Fruit fly (Drosophila melanogaster) whole organism, embryonic: ENCODE results near the gene SdicC.
"Not testable (repeated sequence)": the region's sequence is repeated elsewhere in the genome, so short reads cannot be mapped to it uniquely, and the experiment has no call there.

ENCODE experiments used
- CG12236 ChIP-seq: fragments of 200-800 bp; sonication (Bioruptor generic); optimal IDR thresholded peaks from 2 replicates; lab custom pipeline; 2016; ENCODE audit warnings: missing biosample characterization, missing genetic modification characterization
- CG32767 ChIP-seq: fragments of 200-800 bp; sonication (Bioruptor generic); IDR thresholded peaks from 2 replicates; pipeline ENCODE4 v1.3.6; 2022; ENCODE audit warnings: missing biosample characterization, missing genetic modification characterization
- Nf-YC ChIP-seq: fragments of 200-800 bp; optimal IDR thresholded peaks from 3 replicates; lab custom pipeline; 2019; ENCODE audit warnings: missing biosample characterization, mild to moderate bottlenecking, missing genetic modification characterization, moderate library complexity
- NfI ChIP-seq: fragments of 200-800 bp; sonication (Bioruptor generic); optimal IDR thresholded peaks from 3 replicates; lab custom pipeline; 2018; ENCODE audit warnings: missing biosample characterization, mild to moderate bottlenecking, missing genetic modification characterization, moderate library complexity
- cas ChIP-seq: fragments of 200-800 bp; sonication (Bioruptor generic); IDR thresholded peaks from 2 replicates; pipeline ENCODE4 v1.3.6; 2022; ENCODE audit warnings: missing biosample characterization, missing genetic modification characterization
- chif ChIP-seq, 2 experiments: fragments of 200-800 bp; sonication (Bioruptor generic); optimal IDR thresholded peaks; 3 replicates each; lab custom pipeline; 2016; ENCODE audit warnings: missing biosample characterization in 2 of 2, missing genetic modification characterization in 2 of 2
- fd96Cb ChIP-seq: fragments of 200-800 bp; sonication (Bioruptor generic); optimal IDR thresholded peaks from 2 replicates; lab custom pipeline; 2018; ENCODE audit warnings: missing biosample characterization, mild to moderate bottlenecking, missing genetic modification characterization, moderate library complexity
- p53 ChIP-seq: fragments of 200-800 bp; sonication (Bioruptor generic); optimal IDR thresholded peaks from 2 replicates; lab custom pipeline; 2016; ENCODE audit warnings: missing biosample characterization, missing genetic modification characterization
- pan ChIP-seq, 4 experiments: fragments of >200 bp in 3 of 4; fragments of 200-800 bp in 1 of 4; sonication (Bioruptor generic) in 1 of 4; optimal IDR thresholded peaks in 3 of 4; IDR thresholded peaks in 1 of 4; 2 replicates each; pipeline versions ENCODE4 v1.3.6 to Lab custom; 2017 to 2022; ENCODE audit warnings: missing biosample characterization in 2 of 4, missing genetic modification characterization in 2 of 4, mixed read lengths in 1 of 4
- pros ChIP-seq: fragments of 200-800 bp; sonication (Bioruptor generic); optimal IDR thresholded peaks from 3 replicates; lab custom pipeline; 2019; ENCODE audit warnings: missing biosample characterization, mild to moderate bottlenecking, missing genetic modification characterization, moderate library complexity
- seq ChIP-seq: fragments of 200-800 bp; sonication (Bioruptor generic); IDR thresholded peaks from 2 replicates; pipeline ENCODE4 v1.3.6; 2022; ENCODE audit warnings: missing biosample characterization, missing genetic modification characterization
- tll ChIP-seq, 2 experiments: fragments of 200-800 bp in 1 of 2; fragments of >200 bp in 1 of 2; sonication (Bioruptor generic) in 1 of 2; optimal IDR thresholded peaks; 2 replicates each; lab custom pipeline; 2017 to 2019; ENCODE audit warnings: missing biosample characterization in 2 of 2, missing genetic modification characterization in 2 of 2, mild to moderate bottlenecking in 1 of 2, moderate library complexity in 1 of 2

DNA sequence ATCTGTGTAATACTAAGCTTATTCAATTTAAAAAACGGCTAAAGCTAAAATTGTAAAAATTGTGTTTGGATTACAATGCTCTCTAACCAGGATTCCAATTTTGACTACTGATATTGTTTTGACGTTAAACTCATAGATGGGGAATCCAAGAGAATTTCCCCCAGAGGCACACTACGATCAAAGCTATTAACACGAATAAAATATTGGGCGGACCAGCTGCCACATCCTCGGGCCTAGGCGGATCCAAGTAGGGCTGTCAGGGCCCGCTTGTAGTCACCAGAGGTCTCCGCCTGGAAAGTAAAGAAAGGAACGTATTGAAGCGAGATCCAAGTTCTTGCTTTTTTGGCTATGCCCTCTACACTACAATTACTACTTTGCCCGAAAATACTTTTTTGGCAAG, 22.9 kb downstream of the SdicC start, which contains the start of gene Sdic3:
- TF ChIP-seq cas; CG12236; p53; pros (GFP tag; lab: Kevin White, UChicago); Nf-YC (tag; lab: Kevin White, UChicago); tll (GFP tag; optimal IDR thresholded peaks at IDR 0.05; lab: Kevin White, UChicago); CG32767 (GFP tag; lab: Robert Waterston, UW); chif (GFP tag; optimal IDR thresholded peaks at IDR 0.05; lab: Kevin White, UChicago); fd96Cb; NfI (GFP tag; lab: Kevin White, UChicago); pan (optimal IDR thresholded peaks at IDR 0.05; lab: Kevin White, UChicago); pan (GFP tag; optimal IDR thresholded peaks at IDR 0.05 in 1 of 2, IDR thresholded peaks at IDR 0.05 in 1 of 2); seq (GFP tag; lab: Robert Waterston, UW): not testable (repeated sequence)
